Worm (Caenorhabditis elegans): ENCODE results near the gene ebax-1.

Gene ebax-1

DNA sequence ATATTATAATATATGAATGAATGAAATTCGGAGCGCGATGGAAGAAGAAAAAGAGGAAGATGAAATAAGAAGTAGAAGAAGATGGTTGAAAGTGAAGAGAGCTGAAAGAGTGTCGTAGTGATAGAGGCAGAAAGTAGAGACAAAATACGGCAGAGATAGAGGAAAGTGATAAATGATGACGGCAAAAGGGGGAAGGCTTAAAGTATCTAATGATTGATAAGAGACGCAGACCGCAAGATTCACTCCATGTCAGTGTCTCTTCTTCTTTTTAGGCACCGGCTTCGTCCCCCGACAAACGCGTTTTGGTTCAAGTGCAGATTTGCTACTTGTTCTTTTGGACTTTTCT is 55.6 kb downstream of the ebax-1 start:
- no peak for TF ChIP-seq ceh-90 (tag; optimal IDR thresholded peaks at IDR 0.05)
- no peak for TF ChIP-seq aly-2 (tag; optimal IDR thresholded peaks at IDR 0.05)
- peak in 3 of 6 experiments; percentile 39 to 90 (median 60) for TF ChIP-seq elt-3 (tag; optimal IDR thresholded peaks at IDR 0.05)
- TF ChIP-seq irx-1 (tag; optimal IDR thresholded peaks at IDR 0.05) = no peak
- TF ChIP-seq ceh-63 (GFP tag; optimal IDR thresholded peaks at IDR 0.05) = no peak
- TF ChIP-seq egl-27 (tag; optimal IDR thresholded peaks at IDR 0.05) = peak in 1 of 2 experiments; percentile 45
- no peak for TF ChIP-seq lin-15B (tag; optimal IDR thresholded peaks at IDR 0.05)
- peak; percentile 39 for TF ChIP-seq nhr-77 (tag; optimal IDR thresholded peaks at IDR 0.05)
- no peak for TF ChIP-seq nhr-237 (tag; optimal IDR thresholded peaks at IDR 0.05)
- peak in 1 of 2 experiments; percentile 45 for TF ChIP-seq mdl-1 (tag; optimal IDR thresholded peaks at IDR 0.05)
- TF ChIP-seq ceh-82 (tag; optimal IDR thresholded peaks at IDR 0.05) = peak in 1 of 3 experiments; percentile 40
- no peak for TF ChIP-seq isw-1 (GFP tag; IDR thresholded peaks at IDR 0.05)
- TF ChIP-seq pag-3 (tag; optimal IDR thresholded peaks at IDR 0.05; ENCODE audit: borderline replicate concordance, insufficient read depth) = no peak
- TF ChIP-seq snpc-4 (tag; optimal IDR thresholded peaks at IDR 0.05) = no peak
- peak; percentile 71 for TF ChIP-seq nhr-20 (tag; optimal IDR thresholded peaks at IDR 0.05)
- TF ChIP-seq unc-86 (tag; optimal IDR thresholded peaks at IDR 0.05) = no peak
- no peak for TF ChIP-seq lir-3 (tag; optimal IDR thresholded peaks at IDR 0.05; ENCODE audit: poor library complexity)
- TF ChIP-seq C16A3.4 (tag; optimal IDR thresholded peaks at IDR 0.05) = peak; percentile 46
- no peak for TF ChIP-seq ama-1 (optimal IDR thresholded peaks at IDR 0.05)
- TF ChIP-seq snu-23 (GFP tag; optimal IDR thresholded peaks at IDR 0.05) = peak; percentile 47
- no peak for TF ChIP-seq ztf-4 (tag; optimal IDR thresholded peaks at IDR 0.05)
- TF ChIP-seq nhr-71 (tag; optimal IDR thresholded peaks at IDR 0.05) = peak; percentile 85
- TF ChIP-seq nhr-90 (tag; optimal IDR thresholded peaks at IDR 0.05; ENCODE audit: poor library complexity) = peak; percentile 58
- no peak for TF ChIP-seq hlh-4 (tag; optimal IDR thresholded peaks at IDR 0.05)
- TF ChIP-seq nhr-19 (GFP tag; conservative IDR thresholded peaks at IDR 0.05) = peak; percentile 47
- TF ChIP-seq C34B4.2 (tag; optimal IDR thresholded peaks at IDR 0.05) = no peak
- no peak for TF ChIP-seq unc-30 (tag; optimal IDR thresholded peaks at IDR 0.05)
- no peak for TF ChIP-seq tlp-1 (tag; optimal IDR thresholded peaks at IDR 0.05)
- TF ChIP-seq Y116A8C.19 (tag; optimal IDR thresholded peaks at IDR 0.05; ENCODE audit: borderline replicate concordance) = no peak
- TF ChIP-seq ets-5 (GFP tag; IDR thresholded peaks at IDR 0.05) = no peak
- TF ChIP-seq nhr-47 (tag; optimal IDR thresholded peaks at IDR 0.05) = peak; percentile 67
- peak; percentile 80 for TF ChIP-seq lin-14 (GFP tag; optimal IDR thresholded peaks at IDR 0.05)
- no peak for TF ChIP-seq zag-1 (tag; optimal IDR thresholded peaks at IDR 0.05)
- TF ChIP-seq tbx-2 (tag; optimal IDR thresholded peaks at IDR 0.05) = peak; percentile 9
- TF ChIP-seq pqm-1 (tag; optimal IDR thresholded peaks at IDR 0.05) = no peak
- TF ChIP-seq dpl-1 (GFP tag; optimal IDR thresholded peaks at IDR 0.05) = peak in 1 of 3 experiments; percentile 5
- TF ChIP-seq nhr-84 (tag; optimal IDR thresholded peaks at IDR 0.05) = no peak
- TF ChIP-seq fkh-8 (tag; optimal IDR thresholded peaks at IDR 0.05) = peak; percentile 88
- TF ChIP-seq lin-35 (GFP tag; optimal IDR thresholded peaks at IDR 0.05) = peak in 1 of 2 experiments; percentile 50
- TF ChIP-seq nhr-85 (tag) = peak; percentile 68
- no peak for TF ChIP-seq nhr-76 (tag; optimal IDR thresholded peaks at IDR 0.05)
- TF ChIP-seq sox-4 (tag; optimal IDR thresholded peaks at IDR 0.05) = peak; percentile 32
- no peak for TF ChIP-seq mep-1 (tag; optimal IDR thresholded peaks at IDR 0.05)
- TF ChIP-seq F16B12.6 (tag; optimal IDR thresholded peaks at IDR 0.05) = no peak
- no peak for TF ChIP-seq alr-1 (tag; optimal IDR thresholded peaks at IDR 0.05; ENCODE audit: borderline replicate concordance)
- TF ChIP-seq ces-1 (GFP tag; optimal IDR thresholded peaks at IDR 0.05) = no peak
- peak; percentile 31 for TF ChIP-seq grh-1 (GFP tag; IDR thresholded peaks at IDR 0.05)
- no peak for TF ChIP-seq efl-3 (GFP tag; optimal IDR thresholded peaks at IDR 0.05)
- TF ChIP-seq lin-39 (tag; optimal IDR thresholded peaks at IDR 0.05) = peak; percentile 67
- TF ChIP-seq nhr-28 (tag; optimal IDR thresholded peaks at IDR 0.05) = no peak
- TF ChIP-seq xbp-1 (tag; optimal IDR thresholded peaks at IDR 0.05) = peak; percentile 13
- TF ChIP-seq ceh-8 (GFP tag; optimal IDR thresholded peaks at IDR 0.05) = no peak
- TF ChIP-seq dsc-1 (tag; optimal IDR thresholded peaks at IDR 0.05) = peak; percentile 64
- TF ChIP-seq rnt-1 (tag; optimal IDR thresholded peaks at IDR 0.05) = peak; percentile 71

Data from whole organism, L1 larva.